Worm (Caenorhabditis elegans): ENCODE results near the gene ins-32.
"Not testable (repeated sequence)": the region's sequence is repeated elsewhere in the genome, so short reads cannot be mapped to it uniquely, and the experiment has no call there.

DNA sequence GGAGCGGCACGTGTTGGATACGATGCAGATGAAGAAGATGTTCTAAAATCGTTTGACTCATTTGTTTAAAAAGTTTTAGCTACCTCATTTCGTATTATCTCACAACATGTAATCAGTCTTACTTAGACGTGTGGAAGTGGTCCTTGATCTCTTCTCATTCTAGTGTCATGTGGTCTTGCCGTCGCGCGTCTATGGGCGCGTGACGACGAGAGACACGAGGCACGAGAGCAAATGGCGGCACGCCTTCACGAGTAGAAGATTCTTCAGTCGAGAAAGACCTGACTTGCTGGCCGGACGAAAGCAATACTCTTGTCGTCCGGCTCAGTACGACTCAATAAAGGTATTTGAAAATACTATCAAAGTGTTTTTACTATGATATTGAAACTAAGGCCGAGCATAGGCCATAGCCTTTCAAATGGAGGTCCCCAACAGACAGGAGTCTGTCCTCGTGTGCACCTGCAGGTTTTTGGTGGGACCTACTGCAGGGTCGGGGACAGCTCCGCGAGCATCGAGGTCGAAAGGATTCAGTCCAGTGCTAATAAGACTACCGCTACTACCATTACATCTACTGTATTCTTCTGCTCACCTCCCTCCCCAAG, 13.2 kb upstream of the ins-32 start, which contains the start of gene fbxa-24:
- not testable (repeated sequence) for TF ChIP-seq unc-62 (GFP tag; optimal IDR thresholded peaks at IDR 0.05); R02D3.7 (tag; optimal IDR thresholded peaks at IDR 0.05); nhr-237 (tag; optimal IDR thresholded peaks at IDR 0.05); mdl-1 (tag; optimal IDR thresholded peaks at IDR 0.05)
